Fruit fly (Drosophila melanogaster) whole organism, prepupa: Measurements from ENCODE around the gene Tsp.

Source experiments
- Blimp-1 ChIP-seq: fragments of 200-800 bp; sonication (Bioruptor generic); optimal IDR thresholded peaks from 3 replicates; lab custom pipeline; 2017; ENCODE audit warnings: missing biosample characterization, missing genetic modification characterization, mild to moderate bottlenecking, moderate library complexity, missing genetic modification reagents
- CG10631 ChIP-seq: fragments of 200-800 bp; sonication (Bioruptor generic); optimal IDR thresholded peaks from 2 replicates; lab custom pipeline; 2016; ENCODE audit warnings: missing biosample characterization, missing genetic modification characterization
- CG11294 ChIP-seq: fragments of 200-800 bp; sonication (Bioruptor generic); IDR thresholded peaks from 2 replicates; pipeline ENCODE4 v1.3.6; 2022; ENCODE audit warnings: missing biosample characterization, missing genetic modification characterization
- CG11902 ChIP-seq: fragments of 200-800 bp; sonication (Bioruptor generic); optimal IDR thresholded peaks from 3 replicates; lab custom pipeline; 2016; ENCODE audit warnings: missing biosample characterization, missing genetic modification characterization
- CG15336 ChIP-seq: fragments of 200-800 bp; sonication (Bioruptor generic); IDR thresholded peaks from 2 replicates; pipeline ENCODE4 v1.3.6; 2022; ENCODE audit warnings: missing biosample characterization, missing genetic modification characterization
- CG1621 ChIP-seq: fragments of 200-800 bp; sonication (Bioruptor generic); optimal IDR thresholded peaks from 3 replicates; lab custom pipeline; 2018; ENCODE audit warnings: missing biosample characterization, mild to moderate bottlenecking, missing genetic modification characterization
- CG16779 ChIP-seq: fragments of 200-800 bp; sonication (Bioruptor generic); optimal IDR thresholded peaks from 3 replicates; lab custom pipeline; 2017; ENCODE audit warnings: missing biosample characterization, mild to moderate bottlenecking, missing genetic modification characterization
- CG3032 ChIP-seq: fragments of 200-800 bp; optimal IDR thresholded peaks from 2 replicates; lab custom pipeline; 2019; ENCODE audit warnings: missing biosample characterization, mild to moderate bottlenecking, missing genetic modification characterization, moderate library complexity
- CG31627 ChIP-seq: fragments of 200-800 bp; sonication (Bioruptor generic); optimal IDR thresholded peaks from 3 replicates; lab custom pipeline; 2016; ENCODE audit warnings: missing biosample characterization, missing genetic modification characterization
- CG32006 ChIP-seq: fragments of 200-800 bp; sonication (Bioruptor generic); optimal IDR thresholded peaks from 3 replicates; lab custom pipeline; 2017; ENCODE audit warnings: missing biosample characterization, mild to moderate bottlenecking, missing genetic modification characterization
- CG34406 ChIP-seq: fragments of 200-800 bp; sonication (Bioruptor generic); optimal IDR thresholded peaks from 3 replicates; lab custom pipeline; 2016; ENCODE audit warnings: missing biosample characterization, missing genetic modification characterization
- CG3919 ChIP-seq: fragments of 200-800 bp; sonication (Bioruptor generic); optimal IDR thresholded peaks from 3 replicates; lab custom pipeline; 2016; ENCODE audit warnings: missing biosample characterization, missing genetic modification characterization
- CG6163 ChIP-seq: fragments of 200-800 bp; sonication (Bioruptor generic); IDR thresholded peaks from 3 replicates; pipeline ENCODE4 v1.3.6; 2022; ENCODE audit warnings: missing biosample characterization, missing genetic modification characterization
- CG6276 ChIP-seq: fragments of 200-800 bp; sonication (Bioruptor generic); optimal IDR thresholded peaks from 2 replicates; lab custom pipeline; 2017; ENCODE audit warnings: missing biosample characterization, mild to moderate bottlenecking, missing genetic modification characterization
- CG6792 ChIP-seq: fragments of 200-800 bp; sonication (Bioruptor generic); optimal IDR thresholded peaks from 3 replicates; lab custom pipeline; 2016; ENCODE audit warnings: missing biosample characterization, missing genetic modification characterization
- CG6808 ChIP-seq: fragments of 200-800 bp; sonication (Bioruptor generic); optimal IDR thresholded peaks from 3 replicates; lab custom pipeline; 2017; ENCODE audit warnings: missing biosample characterization, missing genetic modification characterization, mild to moderate bottlenecking, moderate library complexity, missing genetic modification reagents
- CG6854 ChIP-seq: fragments of 200-800 bp; sonication (Bioruptor generic); optimal IDR thresholded peaks from 2 replicates; lab custom pipeline; 2017; ENCODE audit warnings: missing biosample characterization, mild to moderate bottlenecking, missing genetic modification characterization
- CG8119 ChIP-seq: fragments of 200-800 bp; sonication (Bioruptor generic); IDR thresholded peaks from 3 replicates; pipeline ENCODE4 v1.3.6; 2022; ENCODE audit warnings: missing biosample characterization, missing genetic modification characterization
- CG8319 ChIP-seq: fragments of 200-800 bp; sonication (Bioruptor generic); optimal IDR thresholded peaks from 3 replicates; lab custom pipeline; 2016; ENCODE audit warnings: missing biosample characterization, missing genetic modification characterization
- CG8632 ChIP-seq: fragments of 200-800 bp; sonication (Bioruptor generic); optimal IDR thresholded peaks from 3 replicates; lab custom pipeline; 2016; ENCODE audit warnings: missing biosample characterization, missing genetic modification characterization
- CG9139 ChIP-seq: fragments of 200-800 bp; sonication (Bioruptor generic); optimal IDR thresholded peaks from 3 replicates; lab custom pipeline; 2017; ENCODE audit warnings: missing biosample characterization, mild to moderate bottlenecking, missing genetic modification characterization
- Eip78C ChIP-seq: fragments of 200-800 bp; sonication (Bioruptor generic); peaks from one replicate; lab custom pipeline; 2016; ENCODE audit warnings: missing biosample characterization, missing genetic modification characterization
- Eip93F ChIP-seq: fragments of 200-800 bp; sonication (Bioruptor generic); optimal IDR thresholded peaks from 2 replicates; lab custom pipeline; 2016; ENCODE audit warnings: missing biosample characterization, mild to moderate bottlenecking, missing genetic modification characterization
- Ets21C ChIP-seq: fragments of 200-800 bp; sonication (Bioruptor generic); optimal IDR thresholded peaks from 3 replicates; lab custom pipeline; 2016; ENCODE audit warnings: missing biosample characterization, missing genetic modification characterization
- Ets96B ChIP-seq: fragments of 200-800 bp; optimal IDR thresholded peaks from 2 replicates; lab custom pipeline; 2019; ENCODE audit warnings: missing biosample characterization, mild to moderate bottlenecking, missing genetic modification characterization, moderate library complexity
- Gug ChIP-seq: fragments of 200-800 bp; sonication (Bioruptor generic); IDR thresholded peaks from 2 replicates; pipeline ENCODE4 v1.3.6; 2022; ENCODE audit warnings: missing biosample characterization, missing genetic modification characterization
- Hr38 ChIP-seq: sonication (Bioruptor generic); optimal IDR thresholded peaks from 2 replicates; lab custom pipeline; 2016; ENCODE audit warnings: missing biosample characterization, missing genetic modification characterization
- Hr39 ChIP-seq: fragments of 200-800 bp; sonication (Bioruptor generic); optimal IDR thresholded peaks from 2 replicates; lab custom pipeline; 2016; ENCODE audit warnings: missing biosample characterization, missing genetic modification characterization
- Lpt ChIP-seq: fragments of 200-800 bp; sonication (Bioruptor generic); optimal IDR thresholded peaks from 3 replicates; lab custom pipeline; 2016; ENCODE audit warnings: missing biosample characterization, missing genetic modification characterization
- Met ChIP-seq: fragments of 200-800 bp; sonication (Bioruptor generic); optimal IDR thresholded peaks from 3 replicates; lab custom pipeline; 2016; ENCODE audit warnings: missing biosample characterization, missing genetic modification characterization
- OdsH ChIP-seq: fragments of 200-800 bp; sonication (Bioruptor generic); optimal IDR thresholded peaks from 3 replicates; lab custom pipeline; 2016; ENCODE audit warnings: missing biosample characterization, missing genetic modification characterization
- Smox ChIP-seq: fragments of 200-800 bp; sonication (Bioruptor generic); optimal IDR thresholded peaks from 3 replicates; lab custom pipeline; 2016; ENCODE audit warnings: missing biosample characterization, missing genetic modification characterization
- Sox102F ChIP-seq: fragments of 200-800 bp; sonication (Bioruptor generic); optimal IDR thresholded peaks from 2 replicates; lab custom pipeline; 2016; ENCODE audit warnings: missing biosample characterization, mild to moderate bottlenecking, missing genetic modification characterization
- Sox14 ChIP-seq: fragments of 200-800 bp; sonication (Bioruptor generic); optimal IDR thresholded peaks from 3 replicates; lab custom pipeline; 2016; ENCODE audit warnings: missing biosample characterization, missing genetic modification characterization
- Sox15 ChIP-seq: fragments of 200-800 bp; sonication (Bioruptor generic); optimal IDR thresholded peaks from 3 replicates; lab custom pipeline; 2016; ENCODE audit warnings: missing biosample characterization, missing genetic modification characterization
- achi ChIP-seq: fragments of 200-800 bp; sonication (Bioruptor generic); optimal IDR thresholded peaks from 3 replicates; lab custom pipeline; 2016; ENCODE audit warnings: missing biosample characterization, missing genetic modification characterization
- cyc ChIP-seq: fragments of 200-800 bp; sonication (Bioruptor generic); optimal IDR thresholded peaks from 3 replicates; lab custom pipeline; 2016; ENCODE audit warnings: missing biosample characterization, missing genetic modification characterization
- dac ChIP-seq: fragments of 200-800 bp; sonication (Bioruptor generic); optimal IDR thresholded peaks from 2 replicates; lab custom pipeline; 2017; ENCODE audit warnings: missing biosample characterization, mild to moderate bottlenecking, missing genetic modification characterization
- dsx ChIP-seq: fragments of 200-800 bp; optimal IDR thresholded peaks from 3 replicates; lab custom pipeline; 2019; ENCODE audit warnings: missing biosample characterization, mild to moderate bottlenecking, missing genetic modification characterization, moderate library complexity; ENCODE audit not compliant: poor library complexity, severe bottlenecking
- eg ChIP-seq: fragments of 200-800 bp; sonication (Bioruptor generic); IDR thresholded peaks from 3 replicates; pipeline ENCODE4 v1.3.6; 2022; ENCODE audit warnings: missing biosample characterization, missing genetic modification characterization
- fd59A ChIP-seq: fragments of 200-800 bp; sonication (Bioruptor generic); optimal IDR thresholded peaks from 2 replicates; lab custom pipeline; 2017; ENCODE audit warnings: missing biosample characterization, mild to moderate bottlenecking, missing genetic modification characterization, missing genetic modification reagents
- fkh ChIP-seq: fragments of 200-800 bp; sonication (Bioruptor generic); optimal IDR thresholded peaks from 3 replicates; lab custom pipeline; 2017; ENCODE audit warnings: missing biosample characterization, mild to moderate bottlenecking, missing genetic modification characterization, moderate library complexity
- lz ChIP-seq: fragments of 200-800 bp; sonication (Bioruptor generic); optimal IDR thresholded peaks from 3 replicates; lab custom pipeline; 2016; ENCODE audit warnings: missing biosample characterization, missing genetic modification characterization
- net ChIP-seq: fragments of 200-800 bp; sonication (Bioruptor generic); optimal IDR thresholded peaks from 3 replicates; lab custom pipeline; 2016; ENCODE audit warnings: missing biosample characterization, missing genetic modification characterization
- pdm3 ChIP-seq: fragments of 200-800 bp; sonication (Bioruptor generic); optimal IDR thresholded peaks from 3 replicates; lab custom pipeline; 2016; ENCODE audit warnings: missing biosample characterization, missing genetic modification characterization
- ss ChIP-seq, 2 experiments: fragments of 200-800 bp; sonication (Bioruptor generic); optimal IDR thresholded peaks; 2 replicates in 1 of 2; 3 replicates in 1 of 2; lab custom pipeline; 2017 to 2018; ENCODE audit warnings: mild to moderate bottlenecking in 2 of 2, missing biosample characterization in 2 of 2, missing genetic modification characterization in 2 of 2, moderate library complexity in 1 of 2
- svp ChIP-seq: fragments of 200-800 bp; sonication (Bioruptor generic); peaks from one replicate; lab custom pipeline; 2016; ENCODE audit warnings: missing biosample characterization, missing genetic modification characterization
- vri ChIP-seq: fragments of 200-800 bp; sonication (Bioruptor generic); optimal IDR thresholded peaks from 3 replicates; lab custom pipeline; 2016; ENCODE audit warnings: missing biosample characterization, mild to moderate bottlenecking, missing genetic modification characterization

The Tsp gene

DNA sequence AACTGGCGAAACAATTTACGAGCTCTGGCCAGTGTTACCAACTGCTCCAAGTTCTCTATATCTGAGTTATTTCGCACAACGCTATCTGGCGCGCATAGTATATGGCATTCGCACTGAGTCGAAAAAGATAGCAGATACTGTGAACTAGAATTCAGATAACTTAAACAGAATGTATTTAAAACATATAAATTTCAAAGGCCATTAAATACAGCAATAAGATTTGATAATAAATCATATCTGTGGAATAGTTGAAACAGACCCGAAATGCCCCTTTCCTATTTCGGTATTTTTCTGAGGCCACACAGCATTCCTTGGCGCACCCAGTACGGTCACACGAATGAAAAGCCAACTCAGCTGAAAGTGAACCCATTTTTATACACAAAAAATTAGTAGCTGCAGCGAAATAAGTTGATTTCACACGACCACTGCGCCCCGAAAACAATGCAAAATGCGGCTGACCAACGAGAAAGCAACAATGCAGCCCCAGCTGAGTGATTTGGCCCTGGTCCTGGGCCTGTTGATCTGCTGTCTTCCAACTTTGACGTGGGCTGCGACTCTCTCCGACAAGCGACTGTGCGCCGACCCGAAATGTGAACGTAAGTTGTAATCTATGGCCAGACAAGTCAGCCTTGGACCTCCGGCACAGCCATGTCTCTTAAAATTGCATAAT is 59.7 kb downstream of the Tsp start, which contains the start of the genes CG31635 and Tango1 (continued):
- TF ChIP-seq CG15336 (GFP tag; lab: Robert Waterston, UW): no peak
- peak; percentile 51 for TF ChIP-seq Sox14
- no peak for TF ChIP-seq Sox15
- 0 out of 3 replicates have a peak, but pooled peaks have one; percentile 22 for TF ChIP-seq eg (GFP tag; lab: Robert Waterston, UW)
- no peak for TF ChIP-seq achi (GFP tag; lab: Kevin White, UChicago)
- no peak for TF ChIP-seq CG34406 (GFP tag; lab: Kevin White, UChicago)
- TF ChIP-seq CG16779 (tag; lab: Kevin White, UChicago): no peak
- TF ChIP-seq CG3032: peak; percentile 22
- no peak for TF ChIP-seq Ets96B (tag; lab: Kevin White, UChicago)
- TF ChIP-seq CG6854: no peak
- TF ChIP-seq vri (GFP tag; lab: Kevin White, UChicago): peak; percentile 20
- TF ChIP-seq ss (GFP tag; optimal IDR thresholded peaks at IDR 0.05; lab: Kevin White, UChicago): no peak
- no peak for TF ChIP-seq Smox
- TF ChIP-seq Blimp-1 (GFP tag; lab: Kevin White, UChicago): peak; percentile 48
- no peak for TF ChIP-seq fd59A (GFP tag; lab: Kevin White, UChicago)
- no peak for TF ChIP-seq Ets21C (GFP tag; lab: Kevin White, UChicago)
- TF ChIP-seq OdsH (GFP tag; lab: Kevin White, UChicago): no peak
- TF ChIP-seq CG1621 (tag; lab: Kevin White, UChicago): no peak
- TF ChIP-seq dac: no peak
- TF ChIP-seq CG6808: no peak
- TF ChIP-seq CG31627: peak; percentile 48
- no peak for TF ChIP-seq CG6276 (GFP tag; lab: Kevin White, UChicago)
- TF ChIP-seq CG8319 (GFP tag; lab: Kevin White, UChicago): no peak
- TF ChIP-seq CG11902 (GFP tag; lab: Kevin White, UChicago): no peak
- TF ChIP-seq Hr38: no peak
- TF ChIP-seq Eip78C: no peak
- no peak for TF ChIP-seq CG9139 (GFP tag; lab: Kevin White, UChicago)
- TF ChIP-seq Eip93F (GFP tag; lab: Kevin White, UChicago): no peak
- no peak for TF ChIP-seq CG32006 (GFP tag; lab: Kevin White, UChicago)
- no peak for TF ChIP-seq Lpt (GFP tag; lab: Kevin White, UChicago)
- TF ChIP-seq CG8119 (GFP tag; lab: Robert Waterston, UW): no peak
- no peak for TF ChIP-seq fkh
- TF ChIP-seq Gug (GFP tag; lab: Robert Waterston, UW): peak; percentile 21; the same call in 1 of the 2 replicates
- TF ChIP-seq Sox102F (GFP tag; lab: Kevin White, UChicago): no peak
- TF ChIP-seq CG8632 (GFP tag; lab: Kevin White, UChicago): no peak
- no peak for TF ChIP-seq dsx (GFP tag; lab: Kevin White, UChicago)
- peak; percentile 34 for TF ChIP-seq lz
- TF ChIP-seq net (GFP tag; lab: Kevin White, UChicago): no peak
- TF ChIP-seq cyc (GFP tag; lab: Kevin White, UChicago): peak; percentile 53
- TF ChIP-seq CG3919 (GFP tag; lab: Kevin White, UChicago): no peak

DNA sequence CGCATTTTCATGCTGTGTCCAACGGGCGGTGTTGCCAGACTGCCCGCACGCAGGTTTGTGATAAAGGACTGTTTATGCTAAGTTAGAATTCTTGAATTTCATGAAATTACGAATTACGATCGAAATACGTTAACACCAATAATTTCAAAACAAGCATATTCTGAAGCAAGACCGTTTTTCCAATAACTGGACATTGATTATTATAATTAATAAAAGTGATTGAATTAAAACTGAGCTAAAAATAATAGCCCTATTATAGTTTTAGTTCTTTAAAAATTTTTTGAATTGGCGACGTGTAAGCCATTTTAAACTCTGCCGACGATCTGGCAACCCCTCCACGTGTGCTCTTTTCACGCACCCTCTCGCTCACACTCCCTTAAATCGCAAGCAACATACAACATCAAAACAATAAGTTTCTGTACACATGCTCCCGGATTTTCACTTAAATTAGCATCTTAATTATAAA is 60.7 kb downstream of the Tsp start:
- TF ChIP-seq Hr39: peak; percentile 91
- TF ChIP-seq CG15336 (GFP tag; lab: Robert Waterston, UW): peak; percentile 95
- TF ChIP-seq Sox15: peak; percentile 92
- TF ChIP-seq Gug (GFP tag; lab: Robert Waterston, UW): peak; percentile 95
- peak; percentile 93 for TF ChIP-seq CG6163
- TF ChIP-seq CG11294 (GFP tag; lab: Robert Waterston, UW): peak; percentile 91
- TF ChIP-seq CG6808: peak; percentile 90
- peak; percentile 90 for TF ChIP-seq Ets21C (GFP tag; lab: Kevin White, UChicago)
- peak; percentile 90 for TF ChIP-seq CG6792 (GFP tag; lab: Kevin White, UChicago)
- peak; percentile 94 for TF ChIP-seq Lpt (GFP tag; lab: Kevin White, UChicago)
- TF ChIP-seq Sox102F (GFP tag; lab: Kevin White, UChicago): no peak
- peak; percentile 80 for TF ChIP-seq Eip93F (GFP tag; lab: Kevin White, UChicago)
- peak; percentile 97 for TF ChIP-seq CG10631 (GFP tag; lab: Kevin White, UChicago)
- peak; percentile 68 for TF ChIP-seq CG9139 (GFP tag; lab: Kevin White, UChicago)
- TF ChIP-seq Hr38: peak; percentile 19
- peak; percentile 98 for TF ChIP-seq CG32006 (GFP tag; lab: Kevin White, UChicago)
- peak; percentile 94 for TF ChIP-seq CG3919 (GFP tag; lab: Kevin White, UChicago)
- peak; percentile 73 for TF ChIP-seq Blimp-1 (GFP tag; lab: Kevin White, UChicago)
- TF ChIP-seq CG34406 (GFP tag; lab: Kevin White, UChicago): peak; percentile 92
- no peak for TF ChIP-seq Met (GFP tag; lab: Kevin White, UChicago)
- peak; percentile 79 to 91 for TF ChIP-seq ss (GFP tag; optimal IDR thresholded peaks at IDR 0.05; lab: Kevin White, UChicago)
- TF ChIP-seq Ets96B (tag; lab: Kevin White, UChicago): peak; percentile 93
- TF ChIP-seq CG16779 (tag; lab: Kevin White, UChicago): peak; percentile 88
- TF ChIP-seq svp (GFP tag; lab: Kevin White, UChicago): peak; percentile 97
- TF ChIP-seq pdm3 (GFP tag; lab: Kevin White, UChicago): no peak
- no peak for TF ChIP-seq CG6276 (GFP tag; lab: Kevin White, UChicago)
